Worm (Caenorhabditis elegans) whole organism, L4 larva: ENCODE measurements around the gene srh-282.

ENCODE experiments used
- R02D3.7 ChIP-seq: fragments of 150-350 bp; sonication (generic microtip); optimal IDR thresholded peaks from 3 replicates; lab custom pipeline; 2014; ENCODE audit warnings: missing biosample characterization, missing genetic modification characterization
- Y105C5A.15 ChIP-seq: fragments of 200-800 bp; sonication (Bioruptor generic); IDR thresholded peaks from 2 replicates; pipeline ENCODE4 v1.3.6; 2022; ENCODE audit warnings: missing genetic modification characterization, missing compliant biosample characterization
- ama-1 ChIP-seq: fragments of 150-350 bp; optimal IDR thresholded peaks from 2 replicates; lab custom pipeline; 2014; ENCODE audit warnings: inconsistent platforms, mixed read lengths
- daf-12 ChIP-seq: fragments of 150-350 bp; optimal IDR thresholded peaks from 2 replicates; lab custom pipeline; 2014; ENCODE audit warnings: missing biosample characterization, missing genetic modification reagents, missing genetic modification characterization
- egl-27 ChIP-seq: sonication (generic microtip); optimal IDR thresholded peaks from 3 replicates; lab custom pipeline; 2017; ENCODE audit warnings: missing biosample characterization, missing genetic modification reagents, missing genetic modification characterization
- fkh-10 ChIP-seq: fragments of 150-350 bp; optimal IDR thresholded peaks from 2 replicates; lab custom pipeline; 2014; ENCODE audit warnings: missing biosample characterization, missing genetic modification reagents, missing genetic modification characterization
- mep-1 ChIP-seq: fragments of 150-350 bp; sonication (generic microtip); optimal IDR thresholded peaks from 3 replicates; lab custom pipeline; 2014; ENCODE audit warnings: missing biosample characterization, missing genetic modification characterization
- nhr-25 ChIP-seq: sonication (generic microtip); optimal IDR thresholded peaks from 2 replicates; lab custom pipeline; 2017; ENCODE audit warnings: missing genetic modification characterization, mild to moderate bottlenecking, missing compliant biosample characterization, antibody characterized with exemption, moderate library complexity, borderline replicate concordance; ENCODE audit not compliant: insufficient read depth
- nhr-28 ChIP-seq: fragments of 150-350 bp; optimal IDR thresholded peaks from 2 replicates; lab custom pipeline; 2014; ENCODE audit warnings: missing biosample characterization, missing genetic modification characterization
- unc-62 ChIP-seq, 3 experiments: fragments of 150-350 bp in 1 of 3; sonication (generic microtip); optimal IDR thresholded peaks in 2 of 3; peaks in 1 of 3; 1 replicate in 1 of 3; 2 replicates in 2 of 3; lab custom pipeline; 2014 to 2017; ENCODE audit warnings: missing biosample characterization in 3 of 3, missing genetic modification characterization in 3 of 3, missing genetic modification reagents in 3 of 3, missing genotype in 1 of 3
- zip-11 ChIP-seq: fragments of 200-800 bp; sonication (Bioruptor generic); IDR thresholded peaks from 2 replicates; pipeline ENCODE4 v1.3.6; 2022; ENCODE audit warnings: missing genetic modification characterization, missing compliant biosample characterization
- ztf-11 ChIP-seq: fragments of 150-350 bp; optimal IDR thresholded peaks from 2 replicates; lab custom pipeline; 2014; ENCODE audit warnings: missing biosample characterization, missing genetic modification characterization

DNA sequence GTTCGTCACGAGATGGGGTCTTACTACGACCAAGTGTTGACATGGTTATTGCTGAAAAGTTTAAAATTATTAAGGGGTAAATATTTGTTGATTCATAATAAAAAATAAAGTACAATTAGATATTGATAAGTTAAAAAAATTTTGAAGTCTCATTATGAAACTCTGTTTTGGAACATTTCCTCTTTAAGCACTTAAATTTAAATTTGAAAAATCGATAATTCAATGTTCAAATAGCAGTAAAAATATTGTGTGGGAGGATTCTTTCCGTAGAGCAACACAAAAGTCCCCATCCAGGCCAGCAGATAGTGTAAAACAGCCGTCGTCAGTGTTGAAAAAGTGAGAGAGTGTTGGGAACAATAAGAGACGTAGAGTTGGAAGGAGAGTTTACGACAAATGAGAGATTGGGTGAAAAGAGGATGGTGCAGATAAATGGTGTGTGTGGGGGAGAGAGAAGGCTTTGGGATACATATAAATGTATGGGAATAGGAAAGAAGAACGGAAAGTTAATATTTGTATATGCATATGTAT is 9.0 kb downstream of the srh-282 start, which contains the start of gene pat-6:
- TF ChIP-seq ztf-11 (no peak), nhr-25 (no peak), fkh-10 (GFP tag; lab: Kevin White, UChicago) (no peak), daf-12 (tag; lab: Kevin White, UChicago) (no peak), ama-1 (no peak), nhr-28 (tag; lab: Kevin White, UChicago) (peak; percentile 4), Y105C5A.15 (GFP tag; lab: Robert Waterston, UW) (no peak), unc-62 (GFP tag; optimal IDR thresholded peaks at IDR 0.05 in 1 of 2; lab: Kevin White, UChicago) (no peak), unc-62 (tag; optimal IDR thresholded peaks at IDR 0.05; lab: Kevin White, UChicago) (no peak), R02D3.7 (tag; lab: Kevin White, UChicago) (no peak), egl-27 (no peak), mep-1 (no peak), zip-11 (no peak)
